Worm (Caenorhabditis elegans) whole organism, mixed stage, embryonic: Measurements from ENCODE around the gene srxa-10.

Experiments used
- M03D4.4 ChIP-seq: sonication (generic microtip); optimal IDR thresholded peaks from 2 replicates; lab custom pipeline; 2017; ENCODE audit warnings: mild to moderate bottlenecking, missing genetic modification characterization, missing compliant biosample characterization
- bed-3 ChIP-seq: fragments of 200-800 bp; sonication (Bioruptor generic); optimal IDR thresholded peaks from 3 replicates; lab custom pipeline; 2018; ENCODE audit warnings: mild to moderate bottlenecking, missing genetic modification characterization, moderate library complexity, missing compliant biosample characterization
- blmp-1 ChIP-seq: fragments of 150-350 bp; optimal IDR thresholded peaks from 2 replicates; lab custom pipeline; 2014; ENCODE audit warnings: missing biosample characterization, missing genetic modification characterization
- ceh-39 ChIP-seq: fragments of 150-350 bp; optimal IDR thresholded peaks from 2 replicates; lab custom pipeline; 2014; ENCODE audit warnings: missing biosample characterization, missing genetic modification characterization
- ceh-43 ChIP-seq: fragments of 200-800 bp; sonication (Bioruptor generic); optimal IDR thresholded peaks from 2 replicates; lab custom pipeline; 2018; ENCODE audit warnings: mild to moderate bottlenecking, missing genetic modification characterization, moderate library complexity, missing compliant biosample characterization
- ces-1 ChIP-seq: fragments of 150-350 bp; optimal IDR thresholded peaks from 2 replicates; lab custom pipeline; 2014; ENCODE audit warnings: missing biosample characterization, missing genetic modification reagents, missing genetic modification characterization
- cnd-1 ChIP-seq: fragments of 200-800 bp; sonication (Bioruptor generic); optimal IDR thresholded peaks from 2 replicates; lab custom pipeline; 2018; ENCODE audit warnings: mild to moderate bottlenecking, missing genetic modification characterization, missing compliant biosample characterization
- drap-1 ChIP-seq: fragments of 200-800 bp; sonication (Bioruptor generic); optimal IDR thresholded peaks from 3 replicates; lab custom pipeline; 2018; ENCODE audit warnings: mild to moderate bottlenecking, missing genetic modification characterization, missing compliant biosample characterization
- elt-1 ChIP-seq: sonication (generic microtip); optimal IDR thresholded peaks from 2 replicates; lab custom pipeline; 2017; ENCODE audit warnings: missing genetic modification characterization, mild to moderate bottlenecking, missing compliant biosample characterization, antibody characterized with exemption, moderate library complexity, borderline replicate concordance; ENCODE audit not compliant: insufficient read depth
- elt-3 ChIP-seq: fragments of 150-350 bp; optimal IDR thresholded peaks from 2 replicates; lab custom pipeline; 2014; ENCODE audit warnings: missing biosample characterization, missing genetic modification characterization
- flh-1 ChIP-seq: fragments of 200-800 bp; sonication (Bioruptor generic); optimal IDR thresholded peaks from 2 replicates; lab custom pipeline; 2018; ENCODE audit warnings: mild to moderate bottlenecking, missing genetic modification characterization, moderate library complexity, missing compliant biosample characterization
- ham-2 ChIP-seq: fragments of 200-800 bp; sonication (Bioruptor generic); optimal IDR thresholded peaks from 2 replicates; lab custom pipeline; 2018; ENCODE audit warnings: mild to moderate bottlenecking, missing genetic modification characterization, missing compliant biosample characterization
- hlh-1 ChIP-seq: fragments of 150-350 bp; optimal IDR thresholded peaks from 2 replicates; lab custom pipeline; 2014; ENCODE audit warnings: missing biosample characterization, missing genetic modification reagents, missing genetic modification characterization
- lin-13 ChIP-seq: fragments of 150-350 bp; optimal IDR thresholded peaks from 2 replicates; lab custom pipeline; 2014; ENCODE audit warnings: missing biosample characterization, missing genetic modification characterization
- lin-32 ChIP-seq: fragments of 200-800 bp; sonication (Bioruptor generic); optimal IDR thresholded peaks from 2 replicates; lab custom pipeline; 2018; ENCODE audit warnings: mild to moderate bottlenecking, missing genetic modification characterization, missing compliant biosample characterization
- lsy-2 ChIP-seq: fragments of 150-350 bp; optimal IDR thresholded peaks from 2 replicates; lab custom pipeline; 2014; ENCODE audit warnings: missing biosample characterization, missing genetic modification characterization
- mep-1 ChIP-seq: fragments of 150-350 bp; optimal IDR thresholded peaks from 2 replicates; lab custom pipeline; 2017; ENCODE audit warnings: missing biosample characterization, missing genetic modification reagents, missing genetic modification characterization, inconsistent platforms
- nhr-12 ChIP-seq: fragments of 150-350 bp; optimal IDR thresholded peaks from 2 replicates; lab custom pipeline; 2014; ENCODE audit warnings: missing biosample characterization, missing genetic modification characterization
- nhr-2 ChIP-seq: fragments of 150-350 bp; optimal IDR thresholded peaks from 2 replicates; lab custom pipeline; 2014; ENCODE audit warnings: missing biosample characterization, missing genetic modification characterization
- nhr-237 ChIP-seq: fragments of 150-350 bp; optimal IDR thresholded peaks from 2 replicates; lab custom pipeline; 2014; ENCODE audit warnings: missing biosample characterization, missing genetic modification characterization
- nhr-28 ChIP-seq: fragments of 150-350 bp; optimal IDR thresholded peaks from 2 replicates; lab custom pipeline; 2014; ENCODE audit warnings: missing biosample characterization, missing genetic modification characterization
- nhr-76 ChIP-seq: sonication (generic microtip); optimal IDR thresholded peaks from 2 replicates; lab custom pipeline; 2017; ENCODE audit warnings: missing biosample characterization, missing genetic modification characterization
- sem-2 ChIP-seq: fragments of 200-800 bp; sonication (Bioruptor generic); optimal IDR thresholded peaks from 2 replicates; lab custom pipeline; 2018; ENCODE audit warnings: mild to moderate bottlenecking, missing genetic modification characterization, missing compliant biosample characterization
- snpc-4 ChIP-seq: fragments of 150-350 bp; optimal IDR thresholded peaks from 2 replicates; lab custom pipeline; 2014; ENCODE audit warnings: missing biosample characterization, missing genetic modification characterization
- sptf-1 ChIP-seq: sonication (generic microtip); optimal IDR thresholded peaks from 2 replicates; lab custom pipeline; 2017; ENCODE audit warnings: mild to moderate bottlenecking, missing genetic modification characterization, moderate library complexity, missing compliant biosample characterization
- unc-120 ChIP-seq: sonication (generic microtip); optimal IDR thresholded peaks from 2 replicates; lab custom pipeline; 2017; ENCODE audit warnings: missing genetic modification characterization, missing compliant biosample characterization; ENCODE audit not compliant: poor library complexity, severe bottlenecking
- unc-39 ChIP-seq: fragments of 150-350 bp; optimal IDR thresholded peaks from 2 replicates; lab custom pipeline; 2014; ENCODE audit warnings: missing biosample characterization, missing genetic modification characterization
- unc-62 ChIP-seq: fragments of 150-350 bp; optimal IDR thresholded peaks from 2 replicates; lab custom pipeline; 2014; ENCODE audit warnings: missing biosample characterization, missing genetic modification reagents, missing genetic modification characterization
- zip-8 ChIP-seq: fragments of 150-350 bp; optimal IDR thresholded peaks from 2 replicates; lab custom pipeline; 2014; ENCODE audit warnings: missing biosample characterization, missing genetic modification characterization
- ztf-11 ChIP-seq: fragments of 150-350 bp; optimal IDR thresholded peaks from 2 replicates; lab custom pipeline; 2014; ENCODE audit warnings: missing biosample characterization, missing genetic modification characterization

The srxa-10 gene

DNA sequence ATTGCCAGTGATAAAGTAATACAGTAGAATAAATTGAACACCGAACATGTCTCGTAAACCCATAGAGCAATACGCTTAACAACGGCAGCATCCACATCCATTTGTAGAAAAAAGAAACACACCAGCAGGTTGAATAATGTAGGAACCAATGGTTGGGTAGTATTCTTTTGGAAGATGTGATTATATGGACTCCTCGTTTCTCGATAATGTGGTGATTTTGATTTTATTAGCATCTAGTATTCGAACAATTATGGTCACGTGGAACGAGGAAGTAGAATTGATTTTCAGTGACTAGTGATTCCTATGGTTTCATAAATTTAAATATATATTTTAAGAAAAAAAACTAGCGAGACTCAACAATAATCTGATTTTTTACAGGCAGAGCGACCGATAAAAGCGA is at the start of gene srxa-10:
TSS of gene srxa-10 (minus strand) at position 101 of the 400 bp plus-strand sequence.
- TF ChIP-seq cnd-1 (tag; lab: Kevin White, UChicago) = no peak
- TF ChIP-seq drap-1 (GFP tag; lab: Kevin White, UChicago) = no peak
- TF ChIP-seq lin-32 (GFP tag; lab: Kevin White, UChicago) = no peak
- TF ChIP-seq ham-2 (GFP tag; lab: Kevin White, UChicago) = no peak
- no peak for TF ChIP-seq ces-1 (GFP tag; lab: Kevin White, UChicago)
- TF ChIP-seq sptf-1 (tag; lab: Kevin White, UChicago) = no peak
- TF ChIP-seq mep-1 (tag; lab: Kevin White, UChicago) = no peak
- no peak for TF ChIP-seq hlh-1
- TF ChIP-seq bed-3 (GFP tag; lab: Kevin White, UChicago) = no peak
- TF ChIP-seq nhr-237 (tag; lab: Kevin White, UChicago) = no peak
- TF ChIP-seq unc-39 (tag; lab: Kevin White, UChicago) = no peak
- TF ChIP-seq ceh-43 = no peak
- TF ChIP-seq blmp-1 (tag; lab: Kevin White, UChicago) = no peak
- TF ChIP-seq ceh-39 = no peak
- TF ChIP-seq lsy-2 (tag; lab: Kevin White, UChicago) = no peak
- TF ChIP-seq nhr-12 = no peak
- no peak for TF ChIP-seq snpc-4 (tag; lab: Kevin White, UChicago)
- no peak for TF ChIP-seq unc-62 (GFP tag; lab: Kevin White, UChicago)
- no peak for TF ChIP-seq sem-2 (GFP tag; lab: Kevin White, UChicago)

DNA sequence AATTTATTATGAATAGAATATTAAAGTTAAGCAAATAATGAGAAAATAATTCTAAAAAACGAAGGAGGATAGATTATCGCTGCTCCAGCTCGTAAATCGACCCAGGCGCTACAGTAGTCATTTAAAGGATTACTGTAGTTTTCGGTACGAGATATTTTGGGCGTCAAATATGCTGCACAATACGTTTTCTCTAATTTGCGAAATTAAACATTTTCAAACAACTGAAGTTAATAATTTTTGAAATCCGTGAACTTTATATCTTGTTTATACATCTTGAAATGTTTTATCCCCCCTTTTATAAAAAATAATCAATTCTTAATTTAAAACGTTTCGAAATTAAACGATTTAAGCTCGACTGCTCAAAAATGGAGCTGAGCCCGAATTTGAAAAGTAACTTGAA is 49.7 kb upstream of the srxa-10 start, which contains the start of gene K11H3.2:
TSS of gene K11H3.2 (plus strand) at position 301 of the 400 bp plus-strand sequence.
- TF ChIP-seq mep-1 (tag; lab: Kevin White, UChicago) = no peak
- no peak for TF ChIP-seq snpc-4 (tag; lab: Kevin White, UChicago)
- TF ChIP-seq ham-2 (GFP tag; lab: Kevin White, UChicago) = no peak
- TF ChIP-seq cnd-1 (tag; lab: Kevin White, UChicago) = no peak
- no peak for TF ChIP-seq unc-120
- no peak for TF ChIP-seq lin-32 (GFP tag; lab: Kevin White, UChicago)
- TF ChIP-seq lin-13 (tag; lab: Kevin White, UChicago) = no peak
- no peak for TF ChIP-seq lsy-2 (tag; lab: Kevin White, UChicago)
- no peak for TF ChIP-seq M03D4.4 (tag; lab: Kevin White, UChicago)

DNA sequence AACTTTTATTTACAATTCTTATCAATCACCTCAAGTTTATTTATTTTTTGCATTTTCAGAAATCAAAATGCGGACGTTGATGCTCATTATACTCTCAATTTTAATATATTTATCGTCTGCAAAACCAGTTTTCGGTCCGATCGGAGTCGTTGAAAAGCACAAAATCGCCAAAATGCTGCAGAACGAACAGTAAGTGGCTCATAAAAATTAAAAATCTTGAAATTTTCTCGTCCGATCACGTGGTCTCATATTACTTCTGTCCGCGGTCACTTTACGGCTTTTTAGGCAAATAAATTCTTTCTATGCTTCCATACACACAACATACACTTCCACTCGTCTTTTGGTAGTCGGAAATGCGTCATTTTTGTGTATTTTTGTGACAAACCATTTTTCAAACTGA is 47.4 kb upstream of the srxa-10 start, which contains the start of gene K11H3.5:
TSS of gene K11H3.5 (plus strand) at position 54 of the 400 bp plus-strand sequence.
- no peak for TF ChIP-seq M03D4.4 (tag; lab: Kevin White, UChicago)
- no peak for TF ChIP-seq hlh-1
- TF ChIP-seq lin-32 (GFP tag; lab: Kevin White, UChicago) = no peak
- TF ChIP-seq drap-1 (GFP tag; lab: Kevin White, UChicago) = no peak
- no peak for TF ChIP-seq ces-1 (GFP tag; lab: Kevin White, UChicago)
- TF ChIP-seq sem-2 (GFP tag; lab: Kevin White, UChicago) = no peak
- no peak for TF ChIP-seq unc-62 (GFP tag; lab: Kevin White, UChicago)
- no peak for TF ChIP-seq ceh-43
- no peak for TF ChIP-seq elt-1 (tag; lab: Kevin White, UChicago)
- no peak for TF ChIP-seq unc-120
- TF ChIP-seq lsy-2 (tag; lab: Kevin White, UChicago) = no peak
- no peak for TF ChIP-seq nhr-76 (tag; lab: Kevin White, UChicago)
- TF ChIP-seq, all 35 proteins: peak for 0

DNA sequence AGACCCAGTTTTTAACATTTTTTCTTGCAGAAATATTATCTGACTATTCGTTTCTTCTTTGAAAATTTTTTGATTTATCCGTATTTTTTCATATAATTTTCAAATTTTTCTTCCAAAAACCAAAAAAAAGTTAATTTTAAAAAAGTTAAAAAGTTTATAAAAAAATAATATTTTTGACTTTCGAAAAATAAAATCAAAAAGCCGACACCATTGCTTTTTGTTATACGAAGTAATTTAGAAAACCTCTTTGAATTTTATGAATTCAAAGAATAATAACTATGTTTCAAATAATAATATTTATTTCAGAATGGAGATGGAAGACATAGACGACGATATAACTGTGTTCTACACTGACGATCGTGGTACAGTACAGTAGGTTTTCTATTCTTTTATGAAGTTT is 38.5 kb upstream of the srxa-10 start, which contains the start of gene K11H3.8:
TSS of gene K11H3.8 (plus strand) at position 301 of the 400 bp plus-strand sequence.
- TF ChIP-seq nhr-2 (tag; lab: Kevin White, UChicago) (no peak), ztf-11 (tag; lab: Kevin White, UChicago) (no peak), nhr-28 (no peak), blmp-1 (tag; lab: Kevin White, UChicago) (no peak), unc-62 (GFP tag; lab: Kevin White, UChicago) (no peak), ces-1 (GFP tag; lab: Kevin White, UChicago) (no peak), nhr-237 (tag; lab: Kevin White, UChicago) (no peak), mep-1 (tag; lab: Kevin White, UChicago) (no peak), cnd-1 (tag; lab: Kevin White, UChicago) (no peak), drap-1 (GFP tag; lab: Kevin White, UChicago) (no peak), elt-3 (no peak), nhr-12 (no peak), zip-8 (tag; lab: Kevin White, UChicago) (no peak), flh-1 (GFP tag; lab: Kevin White, UChicago) (no peak), sptf-1 (tag; lab: Kevin White, UChicago) (no peak), unc-39 (tag; lab: Kevin White, UChicago) (no peak), bed-3 (GFP tag; lab: Kevin White, UChicago) (no peak), ceh-39 (no peak), unc-120 (no peak)
